In the genomic region with DNA sequence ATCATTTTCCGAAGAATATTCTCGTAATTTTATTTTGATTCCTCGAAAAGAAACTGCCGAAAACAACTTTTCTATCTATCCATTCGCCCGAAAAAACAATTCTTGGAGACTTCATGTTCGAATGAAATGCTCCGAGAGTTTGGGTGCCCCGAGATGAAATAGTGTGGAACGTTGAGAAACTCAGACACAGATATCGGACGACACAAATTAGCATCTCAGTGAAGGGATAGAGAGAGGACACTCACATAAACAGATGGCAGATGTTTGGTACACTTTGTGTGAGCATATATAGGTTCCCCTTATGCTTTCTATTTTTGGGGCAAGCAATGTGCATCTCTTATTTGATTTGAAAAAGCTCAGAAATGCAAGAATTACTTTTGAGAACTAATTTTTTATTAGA, we compare ENCODE assay signal across 8 worm cellular contexts.
TF ChIP-seq lines count a peak whose summit lies in the region.

No protein-coding gene starts in this region.

TF ChIP-seq in whole organism, L1 larva, 84 proteins besides CTCF, POLR2A, EP300 and RAD21:
- TF ChIP-seq nhr-85 (tag; lab: Kevin White, UChicago) (peak; percentile 7), lin-14 (GFP tag; optimal IDR thresholded peaks at IDR 0.05; lab: Kevin White, UChicago) (peak; percentile 57), pax-3 (tag; optimal IDR thresholded peaks at IDR 0.05; lab: Kevin White, UChicago) (no peak), nhr-71 (tag; optimal IDR thresholded peaks at IDR 0.05; lab: Kevin White, UChicago) (peak; percentile 35), dsc-1 (tag; optimal IDR thresholded peaks at IDR 0.05; lab: Kevin White, UChicago) (peak; percentile 49), pag-3 (tag; optimal IDR thresholded peaks at IDR 0.05; lab: Kevin White, UChicago; ENCODE audit: borderline replicate concordance, insufficient read depth) (no peak), unc-98 (GFP tag; IDR thresholded peaks at IDR 0.05; lab: Robert Waterston, UW) (no peak), vab-15 (tag; optimal IDR thresholded peaks at IDR 0.05; lab: Kevin White, UChicago) (no peak)
TF ChIP-seq in whole organism, L1 larva: peak in this region for 4.

TF ChIP-seq in whole organism, L2 larva, 48 proteins besides CTCF, POLR2A, EP300 and RAD21:
- peak; percentile 39 for TF ChIP-seq C34F6.9 (tag; optimal IDR thresholded peaks at IDR 0.05; lab: Kevin White, UChicago)
- no peak for TF ChIP-seq ztf-1 (GFP tag; conservative IDR thresholded peaks at IDR 0.05; lab: Robert Waterston, UW)
- peak; percentile 3 for TF ChIP-seq zag-1 (tag; optimal IDR thresholded peaks at IDR 0.05; lab: Kevin White, UChicago)
- TF ChIP-seq sem-4 (tag; optimal IDR thresholded peaks at IDR 0.05; lab: Kevin White, UChicago): peak; percentile 39
- peak in 1 of 2 experiments; percentile 48 for TF ChIP-seq lsy-2 (tag; optimal IDR thresholded peaks at IDR 0.05; lab: Kevin White, UChicago)
- TF ChIP-seq ztf-4 (tag; optimal IDR thresholded peaks at IDR 0.05; lab: Kevin White, UChicago): no peak
- TF ChIP-seq elt-1 (tag; optimal IDR thresholded peaks at IDR 0.05; lab: Kevin White, UChicago): no peak
- peak; percentile 22 for TF ChIP-seq crh-2 (tag; optimal IDR thresholded peaks at IDR 0.05; lab: Kevin White, UChicago)
- no peak for TF ChIP-seq lin-39 (tag; optimal IDR thresholded peaks at IDR 0.05; lab: Kevin White, UChicago)
- no peak for TF ChIP-seq ama-1 (optimal IDR thresholded peaks at IDR 0.05; lab: Kevin White, UChicago)

TF ChIP-seq in whole organism, L3 larva, 47 proteins besides CTCF, POLR2A, EP300 and RAD21 (continues in another document):
- TF ChIP-seq R02D3.7 (tag; optimal IDR thresholded peaks at IDR 0.05; lab: Kevin White, UChicago): no peak
- no peak for TF ChIP-seq nhr-28 (tag; optimal IDR thresholded peaks at IDR 0.05; lab: Kevin White, UChicago)
- TF ChIP-seq zag-1 (tag; optimal IDR thresholded peaks at IDR 0.05; lab: Kevin White, UChicago): no peak
- TF ChIP-seq ZK546.5 (tag; optimal IDR thresholded peaks at IDR 0.05; lab: Kevin White, UChicago): no peak
- no peak for TF ChIP-seq egl-27 (tag; optimal IDR thresholded peaks at IDR 0.05; lab: Kevin White, UChicago)
- no peak for TF ChIP-seq nhr-76 (tag; optimal IDR thresholded peaks at IDR 0.05; lab: Kevin White, UChicago)
- no peak for TF ChIP-seq unc-62 (GFP tag; optimal IDR thresholded peaks at IDR 0.05; lab: Kevin White, UChicago)
- TF ChIP-seq mml-1 (tag; optimal IDR thresholded peaks at IDR 0.05; lab: Kevin White, UChicago): no peak
- peak; percentile 19 for TF ChIP-seq nfya-1 (tag; optimal IDR thresholded peaks at IDR 0.05; lab: Kevin White, UChicago; ENCODE audit: insufficient read depth)
- no peak for TF ChIP-seq ztf-4 (tag; optimal IDR thresholded peaks at IDR 0.05; lab: Kevin White, UChicago)
- no peak for TF ChIP-seq nhr-11 (tag; optimal IDR thresholded peaks at IDR 0.05; lab: Kevin White, UChicago)
- peak; percentile 1 for TF ChIP-seq hmg-11 (tag; optimal IDR thresholded peaks at IDR 0.05; lab: Kevin White, UChicago)

TF ChIP-seq in whole organism, L4 larva, 104 proteins besides CTCF, POLR2A, EP300 and RAD21:
- TF ChIP-seq nhr-25 (tag; optimal IDR thresholded peaks at IDR 0.05; lab: Kevin White, UChicago; ENCODE audit: borderline replicate concordance, insufficient read depth) (no peak), aha-1 (tag; lab: Kevin White, UChicago) (peak; percentile 88), unc-62 (GFP tag; optimal IDR thresholded peaks at IDR 0.05 in 1 of 2; lab: Kevin White, UChicago) (peak in 1 of 2 experiments; percentile 60), unc-62 (tag; optimal IDR thresholded peaks at IDR 0.05; lab: Kevin White, UChicago) (no peak), lsy-2 (tag; optimal IDR thresholded peaks at IDR 0.05; lab: Kevin White, UChicago) (peak in 1 of 2 experiments; percentile 12), ceh-62 (tag; optimal IDR thresholded peaks at IDR 0.05; lab: Kevin White, UChicago) (no peak), daf-16 (GFP tag; optimal IDR thresholded peaks at IDR 0.05; lab: Kevin White, UChicago) (peak in 1 of 2 experiments; percentile 32), daf-16 (tag; optimal IDR thresholded peaks at IDR 0.05; lab: Kevin White, UChicago) (no peak), egl-27 (tag; optimal IDR thresholded peaks at IDR 0.05; lab: Kevin White, UChicago) (no peak), nhr-11 (tag; optimal IDR thresholded peaks at IDR 0.05; lab: Kevin White, UChicago) (no peak)

TF ChIP-seq in whole organism, late embryonic, 69 proteins besides CTCF, POLR2A, EP300 and RAD21:
- no peak for TF ChIP-seq ceh-19 (GFP tag; optimal IDR thresholded peaks at IDR 0.05; lab: Kevin White, UChicago)
- TF ChIP-seq nfya-1 (tag; optimal IDR thresholded peaks at IDR 0.05; lab: Kevin White, UChicago): peak; percentile 36
- TF ChIP-seq pros-1 (tag; optimal IDR thresholded peaks at IDR 0.05; lab: Kevin White, UChicago): no peak
- TF ChIP-seq madf-2 (tag; optimal IDR thresholded peaks at IDR 0.05; lab: Kevin White, UChicago): no peak
- no peak for TF ChIP-seq ceh-34 (tag; optimal IDR thresholded peaks at IDR 0.05; lab: Kevin White, UChicago)
- no peak for TF ChIP-seq syd-9 (tag; optimal IDR thresholded peaks at IDR 0.05; lab: Kevin White, UChicago)
- TF ChIP-seq unc-42 (tag; optimal IDR thresholded peaks at IDR 0.05; lab: Kevin White, UChicago): peak; percentile 9
- TF ChIP-seq ceh-48 (tag; optimal IDR thresholded peaks at IDR 0.05; lab: Kevin White, UChicago): no peak
- TF ChIP-seq hlh-8 (tag; optimal IDR thresholded peaks at IDR 0.05; lab: Kevin White, UChicago): peak; percentile 53
- no peak for TF ChIP-seq K09A11.1 (tag; optimal IDR thresholded peaks at IDR 0.05; lab: Kevin White, UChicago; ENCODE audit: insufficient read depth)
- TF ChIP-seq ceh-6 (GFP tag; optimal IDR thresholded peaks at IDR 0.05; lab: Kevin White, UChicago): no peak
- TF ChIP-seq mec-3 (tag; optimal IDR thresholded peaks at IDR 0.05; lab: Kevin White, UChicago; ENCODE audit: borderline replicate concordance): no peak
- no peak for TF ChIP-seq lin-11 (tag; optimal IDR thresholded peaks at IDR 0.05; lab: Kevin White, UChicago)

TF ChIP-seq in whole organism, midembryonic, 9 proteins besides CTCF, POLR2A, EP300 and RAD21:
- peak; percentile 2 for TF ChIP-seq cog-1 (tag; optimal IDR thresholded peaks at IDR 0.05; lab: Kevin White, UChicago)
- TF ChIP-seq med-1 (GFP tag; optimal IDR thresholded peaks at IDR 0.05; lab: Kevin White, UChicago; ENCODE audit: insufficient read depth): no peak

TF ChIP-seq in whole organism, mixed stage, embryonic, 35 proteins besides CTCF, POLR2A, EP300 and RAD21:
- TF ChIP-seq cnd-1 (tag; optimal IDR thresholded peaks at IDR 0.05; lab: Kevin White, UChicago) (peak; percentile 84), nhr-2 (tag; optimal IDR thresholded peaks at IDR 0.05; lab: Kevin White, UChicago) (peak; percentile 63), unc-120 (tag; optimal IDR thresholded peaks at IDR 0.05; lab: Kevin White, UChicago; ENCODE audit: poor library complexity, severe bottlenecking) (peak; percentile 59), lsy-2 (tag; optimal IDR thresholded peaks at IDR 0.05; lab: Kevin White, UChicago) (no peak), ces-1 (GFP tag; optimal IDR thresholded peaks at IDR 0.05; lab: Kevin White, UChicago) (peak; percentile 75), mep-1 (tag; optimal IDR thresholded peaks at IDR 0.05; lab: Kevin White, UChicago) (peak; percentile 13), hlh-1 (tag; optimal IDR thresholded peaks at IDR 0.05; lab: Kevin White, UChicago) (peak; percentile 18), unc-62 (GFP tag; optimal IDR thresholded peaks at IDR 0.05; lab: Kevin White, UChicago) (peak; percentile 36), lin-32 (GFP tag; optimal IDR thresholded peaks at IDR 0.05; lab: Kevin White, UChicago) (peak; percentile 49), nhr-12 (tag; optimal IDR thresholded peaks at IDR 0.05; lab: Kevin White, UChicago) (no peak)

TF ChIP-seq in whole organism, young adult, 124 proteins besides CTCF, POLR2A, EP300 and RAD21:
- TF ChIP-seq hmg-1.2 (GFP tag; IDR thresholded peaks at IDR 0.05; lab: Robert Waterston, UW) (peak; percentile 23; the same call in 1 of the 2 replicates), D2030.7 (GFP tag; IDR thresholded peaks at IDR 0.05; lab: Robert Waterston, UW) (no peak), ets-4 (GFP tag; optimal IDR thresholded peaks at IDR 0.05; lab: Kevin White, UChicago) (no peak), K12H6.12 (tag; optimal IDR thresholded peaks at IDR 0.05; lab: Kevin White, UChicago) (no peak), Y56A3A.18 (GFP tag; IDR thresholded peaks at IDR 0.05; lab: Robert Waterston, UW) (no peak), rcor-1 (GFP tag; IDR thresholded peaks at IDR 0.05; lab: Robert Waterston, UW) (no peak), let-526 (GFP tag; IDR thresholded peaks at IDR 0.05; lab: Robert Waterston, UW) (no peak), nhr-179 (tag; optimal IDR thresholded peaks at IDR 0.05; lab: Kevin White, UChicago) (no peak), let-607 (tag; optimal IDR thresholded peaks at IDR 0.05; lab: Kevin White, UChicago) (no peak)
